Worm (Caenorhabditis elegans) whole organism, L1 larva: ENCODE data around the gene F09E10.5.

ENCODE experiments used
- C16A3.4 ChIP-seq: fragments of 150-350 bp; optimal IDR thresholded peaks from 2 replicates; lab custom pipeline; 2014; ENCODE audit warnings: missing biosample characterization, missing genetic modification characterization
- C34B4.2 ChIP-seq: sonication (generic microtip); optimal IDR thresholded peaks from 2 replicates; lab custom pipeline; 2017; ENCODE audit warnings: mild to moderate bottlenecking, missing genetic modification characterization, missing compliant biosample characterization
- aly-2 ChIP-seq: fragments of 150-350 bp; optimal IDR thresholded peaks from 2 replicates; lab custom pipeline; 2014; ENCODE audit warnings: missing biosample characterization, missing genetic modification characterization
- dpl-1 ChIP-seq, 3 experiments: fragments of 150-350 bp in 2 of 3; sonication (generic microtip) in 1 of 3; optimal IDR thresholded peaks; 2 replicates each; lab custom pipeline; 2014 to 2017; ENCODE audit warnings: missing biosample characterization in 3 of 3, missing genetic modification characterization in 3 of 3, missing genetic modification reagents in 3 of 3
- efl-1 ChIP-seq, 4 experiments: fragments of 150-350 bp; optimal IDR thresholded peaks in 3 of 4; peaks in 1 of 4; 1 replicate in 1 of 4; 2 replicates in 3 of 4; lab custom pipeline; 2014; ENCODE audit warnings: missing biosample characterization in 2 of 4, missing genetic modification characterization in 2 of 4, missing genetic modification reagents in 2 of 4
- elt-3 ChIP-seq, 6 experiments: fragments of 150-350 bp in 1 of 6; sonication (generic microtip); optimal IDR thresholded peaks; 2 replicates each; lab custom pipeline; 2017 to 2018; ENCODE audit warnings: missing biosample characterization in 6 of 6, missing genetic modification characterization in 6 of 6, inconsistent platforms in 1 of 6
- lin-13 ChIP-seq: fragments of 150-350 bp; optimal IDR thresholded peaks from 2 replicates; lab custom pipeline; 2014; ENCODE audit warnings: missing biosample characterization, missing genetic modification reagents, missing genetic modification characterization
- lsy-2 ChIP-seq, 2 experiments: fragments of 150-350 bp; optimal IDR thresholded peaks; 2 replicates each; lab custom pipeline; 2014; ENCODE audit warnings: missing biosample characterization in 2 of 2, missing genetic modification characterization in 2 of 2
- nhr-237 ChIP-seq: fragments of 150-350 bp; optimal IDR thresholded peaks from 2 replicates; lab custom pipeline; 2014; ENCODE audit warnings: missing biosample characterization, missing genetic modification characterization
- nhr-76 ChIP-seq: sonication (generic microtip); optimal IDR thresholded peaks from 2 replicates; lab custom pipeline; 2017; ENCODE audit warnings: missing biosample characterization, missing genetic modification characterization
- pqm-1 ChIP-seq: sonication (generic microtip); optimal IDR thresholded peaks from 3 replicates; lab custom pipeline; 2017; ENCODE audit warnings: missing biosample characterization, missing genetic modification characterization
- snpc-4 ChIP-seq: fragments of 150-350 bp; optimal IDR thresholded peaks from 2 replicates; lab custom pipeline; 2014; ENCODE audit warnings: missing biosample characterization, missing genetic modification characterization
- ztf-11 ChIP-seq, 2 experiments: sonication (generic microtip); optimal IDR thresholded peaks; 2 replicates each; lab custom pipeline; 2016 to 2017; ENCODE audit warnings: missing genetic modification characterization in 2 of 2, missing biosample characterization in 1 of 2, missing compliant biosample characterization in 1 of 2
- ztf-4 ChIP-seq: fragments of 150-350 bp; optimal IDR thresholded peaks from 2 replicates; lab custom pipeline; 2014; ENCODE audit warnings: missing biosample characterization, missing genetic modification characterization

DNA sequence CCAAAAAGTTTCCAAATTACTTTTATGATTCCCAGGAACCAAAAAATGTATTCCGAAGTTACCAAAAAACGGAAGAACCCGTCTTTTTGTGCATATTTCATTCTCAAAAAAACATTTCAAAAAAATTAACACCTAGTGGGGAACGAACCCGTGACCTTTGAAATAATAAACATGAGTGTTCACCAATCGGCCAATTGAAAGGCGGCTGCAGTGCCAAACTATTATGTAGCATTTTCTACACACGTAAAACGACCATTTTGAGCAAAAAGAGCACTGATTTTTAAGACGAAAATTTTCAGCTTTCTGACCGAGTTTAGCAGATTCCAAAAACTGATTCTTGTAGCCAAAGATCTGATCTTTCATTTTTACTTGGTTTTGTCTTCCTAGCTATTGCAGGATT lies 3.1 kb downstream of the F09E10.5 start:
- TF ChIP-seq pqm-1 (tag; lab: Kevin White, UChicago) (no peak), snpc-4 (tag; lab: Kevin White, UChicago) (no peak), dpl-1 (GFP tag; optimal IDR thresholded peaks at IDR 0.05; lab: Kevin White, UChicago) (no peak), lin-13 (no peak), efl-1 (optimal IDR thresholded peaks at IDR 0.05; lab: Kevin White, UChicago) (no peak), efl-1 (GFP tag; optimal IDR thresholded peaks at IDR 0.05 in 1 of 2; lab: Kevin White, UChicago) (no peak), lsy-2 (tag; optimal IDR thresholded peaks at IDR 0.05; lab: Kevin White, UChicago) (no peak), ztf-4 (tag; lab: Kevin White, UChicago) (no peak), elt-3 (tag; optimal IDR thresholded peaks at IDR 0.05; lab: Kevin White, UChicago) (no peak), nhr-237 (tag; lab: Kevin White, UChicago) (no peak), aly-2 (tag; lab: Kevin White, UChicago) (no peak), C16A3.4 (tag; lab: Kevin White, UChicago) (no peak), nhr-76 (tag; lab: Kevin White, UChicago) (no peak), ztf-11 (tag; optimal IDR thresholded peaks at IDR 0.05; lab: Kevin White, UChicago) (no peak), C34B4.2 (tag; lab: Kevin White, UChicago) (no peak)
